Fruit fly (Drosophila melanogaster) whole organism, embryonic: ENCODE measurements around the gene slow.

Source experiments
- Bgb ChIP-seq: fragments of 200-800 bp; sonication (Bioruptor generic); IDR thresholded peaks from 2 replicates; pipeline ENCODE4 v1.3.6; 2022; ENCODE audit warnings: missing biosample characterization, missing genetic modification characterization; ENCODE audit not compliant: partially characterized antibody
- CG10959 ChIP-seq: fragments of 200-800 bp; sonication (Bioruptor generic); IDR thresholded peaks from 2 replicates; pipeline ENCODE4 v1.3.6; 2022; ENCODE audit warnings: missing biosample characterization, missing genetic modification characterization
- CG11398 ChIP-seq: fragments of 200-800 bp; sonication (Bioruptor generic); optimal IDR thresholded peaks from 2 replicates; lab custom pipeline; 2016; ENCODE audit warnings: missing biosample characterization, missing genetic modification characterization
- CG11456 ChIP-seq: fragments of 200-800 bp; sonication (Bioruptor generic); IDR thresholded peaks from 3 replicates; pipeline ENCODE4 v1.3.6; 2022; ENCODE audit warnings: missing biosample characterization, missing genetic modification characterization
- CG11504 ChIP-seq: fragments of 200-800 bp; sonication (Bioruptor generic); optimal IDR thresholded peaks from 3 replicates; lab custom pipeline; 2019; ENCODE audit warnings: missing biosample characterization, mild to moderate bottlenecking, missing genetic modification characterization, moderate library complexity
- CG11696 ChIP-seq: fragments of 200-800 bp; sonication (Bioruptor generic); IDR thresholded peaks from 2 replicates; pipeline ENCODE4 v1.3.6; 2022; ENCODE audit warnings: missing biosample characterization, missing genetic modification characterization
- CG13624 ChIP-seq: fragments of 200-800 bp; sonication (Bioruptor generic); optimal IDR thresholded peaks from 2 replicates; lab custom pipeline; 2016; ENCODE audit warnings: missing biosample characterization, missing genetic modification characterization
- CG14710 ChIP-seq: fragments of 200-800 bp; sonication (Bioruptor generic); optimal IDR thresholded peaks from 3 replicates; lab custom pipeline; 2019; ENCODE audit warnings: missing biosample characterization, mild to moderate bottlenecking, missing genetic modification characterization, moderate library complexity
- CG15601 ChIP-seq: fragments of 200-800 bp; sonication (Bioruptor generic); optimal IDR thresholded peaks from 3 replicates; lab custom pipeline; 2019; ENCODE audit warnings: missing biosample characterization, mild to moderate bottlenecking, missing genetic modification characterization, moderate library complexity
- CG17361 ChIP-seq: fragments of 200-800 bp; sonication (Bioruptor generic); IDR thresholded peaks from 3 replicates; pipeline ENCODE4 v1.3.6; 2022; ENCODE audit warnings: missing biosample characterization, missing genetic modification characterization
- CG2199 ChIP-seq: fragments of 200-800 bp; sonication (Bioruptor generic); IDR thresholded peaks from 3 replicates; pipeline ENCODE4 v1.3.6; 2022; ENCODE audit warnings: missing biosample characterization, missing genetic modification characterization
- CG3163 ChIP-seq: fragments of 200-800 bp; sonication (Bioruptor generic); optimal IDR thresholded peaks from 3 replicates; lab custom pipeline; 2016; ENCODE audit warnings: missing biosample characterization, missing genetic modification characterization
- CG4404 ChIP-seq: fragments of 200-800 bp; sonication (Bioruptor generic); IDR thresholded peaks from 2 replicates; pipeline ENCODE4 v1.3.6; 2022; ENCODE audit warnings: missing biosample characterization, missing genetic modification characterization
- CG5180 ChIP-seq: fragments of 200-800 bp; sonication (Bioruptor generic); optimal IDR thresholded peaks from 3 replicates; lab custom pipeline; 2017; ENCODE audit warnings: missing biosample characterization, missing genetic modification characterization, mild to moderate bottlenecking, moderate library complexity, missing genetic modification reagents
- CG6272 ChIP-seq: fragments of 200-800 bp; sonication (Bioruptor generic); IDR thresholded peaks from 2 replicates; pipeline ENCODE4 v1.3.6; 2022; ENCODE audit warnings: missing biosample characterization, missing genetic modification characterization
- CG7963 ChIP-seq: fragments of 200-800 bp; sonication (Bioruptor generic); IDR thresholded peaks from 3 replicates; pipeline ENCODE4 v1.3.6; 2022; ENCODE audit warnings: missing biosample characterization, missing genetic modification characterization; ENCODE audit not compliant: partially characterized antibody
- CG8924 ChIP-seq: fragments of 200-800 bp; optimal IDR thresholded peaks from 3 replicates; lab custom pipeline; 2019; ENCODE audit warnings: missing biosample characterization, mild to moderate bottlenecking, missing genetic modification characterization, moderate library complexity
- CG8944 ChIP-seq: fragments of 200-800 bp; sonication (Bioruptor generic); optimal IDR thresholded peaks from 3 replicates; lab custom pipeline; 2016; ENCODE audit warnings: missing biosample characterization, missing genetic modification characterization
- D19A ChIP-seq: fragments of 200-800 bp; optimal IDR thresholded peaks from 3 replicates; lab custom pipeline; 2019; ENCODE audit warnings: missing biosample characterization, mild to moderate bottlenecking, missing genetic modification characterization, moderate library complexity
- Dip2 ChIP-seq: fragments of 200-800 bp; sonication (Bioruptor generic); IDR thresholded peaks from 2 replicates; pipeline ENCODE4 v1.3.6; 2022; ENCODE audit warnings: missing biosample characterization, missing genetic modification characterization
- Drgx ChIP-seq: fragments of 200-800 bp; sonication (Bioruptor generic); IDR thresholded peaks from 2 replicates; pipeline ENCODE4 v1.3.6; 2022; ENCODE audit warnings: missing biosample characterization, missing genetic modification characterization
- HHEX ChIP-seq: fragments of 200-800 bp; sonication (Bioruptor generic); optimal IDR thresholded peaks from 3 replicates; lab custom pipeline; 2017; ENCODE audit warnings: missing biosample characterization, mild to moderate bottlenecking, missing genetic modification characterization, missing genetic modification reagents
- Max ChIP-seq: fragments of 200-800 bp; sonication (Bioruptor generic); optimal IDR thresholded peaks from 2 replicates; lab custom pipeline; 2016; ENCODE audit warnings: missing biosample characterization, mild to moderate bottlenecking, missing genetic modification characterization
- Med ChIP-seq: fragments of 200-800 bp; sonication (Bioruptor generic); peaks from one replicate; lab custom pipeline; 2016; ENCODE audit warnings: missing biosample characterization, missing genetic modification characterization, mild to moderate bottlenecking, inconsistent platforms, moderate library complexity
- Nf-YC ChIP-seq: fragments of 200-800 bp; optimal IDR thresholded peaks from 3 replicates; lab custom pipeline; 2019; ENCODE audit warnings: missing biosample characterization, mild to moderate bottlenecking, missing genetic modification characterization, moderate library complexity
- Rfx ChIP-seq: fragments of 200-800 bp; sonication (Bioruptor generic); IDR thresholded peaks from 2 replicates; pipeline ENCODE4 v1.3.6; 2022; ENCODE audit warnings: missing biosample characterization, missing genetic modification characterization
- Sox100B ChIP-seq: fragments of 200-800 bp; sonication (Bioruptor generic); optimal IDR thresholded peaks from 3 replicates; lab custom pipeline; 2018; ENCODE audit warnings: missing biosample characterization, mild to moderate bottlenecking, missing genetic modification characterization
- Sry-β ChIP-seq: fragments of 200-800 bp; sonication (Bioruptor generic); optimal IDR thresholded peaks from 2 replicates; lab custom pipeline; 2018; ENCODE audit warnings: missing biosample characterization, mild to moderate bottlenecking, missing genetic modification characterization, moderate library complexity
- Ssrp ChIP-seq: fragments of 200-800 bp; sonication (Bioruptor generic); optimal IDR thresholded peaks from 2 replicates; lab custom pipeline; 2018; ENCODE audit warnings: missing biosample characterization, mild to moderate bottlenecking, missing genetic modification characterization, moderate library complexity
- aop ChIP-seq: fragments of 200-800 bp; sonication (Bioruptor generic); IDR thresholded peaks from 2 replicates; pipeline ENCODE4 v1.3.6; 2022; ENCODE audit warnings: missing biosample characterization, missing genetic modification characterization
- ato ChIP-seq: fragments of 200-800 bp; sonication (Bioruptor generic); IDR thresholded peaks from 2 replicates; pipeline ENCODE4 v1.3.6; 2022; ENCODE audit warnings: missing biosample characterization, missing genetic modification characterization; ENCODE audit not compliant: partially characterized antibody
- btn ChIP-seq: fragments of 200-800 bp; sonication (Bioruptor generic); optimal IDR thresholded peaks from 2 replicates; lab custom pipeline; 2016; ENCODE audit warnings: missing biosample characterization, missing genetic modification characterization
- ci ChIP-seq: fragments of 200-800 bp; sonication (Bioruptor generic); IDR thresholded peaks from 3 replicates; pipeline ENCODE4 v1.3.6; 2022; ENCODE audit warnings: missing biosample characterization, missing genetic modification characterization
- crol ChIP-seq: fragments of 200-800 bp; sonication (Bioruptor generic); IDR thresholded peaks from 2 replicates; pipeline ENCODE4 v1.3.6; 2022; ENCODE audit warnings: missing biosample characterization, missing genetic modification characterization
- da ChIP-seq: fragments of 200-800 bp; sonication (Bioruptor generic); optimal IDR thresholded peaks from 2 replicates; lab custom pipeline; 2016; ENCODE audit warnings: missing biosample characterization, missing genetic modification characterization
- gce ChIP-seq: fragments of 200-800 bp; sonication (Bioruptor generic); IDR thresholded peaks from 3 replicates; pipeline ENCODE4 v1.3.6; 2022; ENCODE audit warnings: missing biosample characterization, missing genetic modification characterization
- hbn ChIP-seq: fragments of 200-800 bp; sonication (Bioruptor generic); IDR thresholded peaks from 2 replicates; pipeline ENCODE4 v1.3.6; 2022; ENCODE audit warnings: missing biosample characterization, missing genetic modification characterization; ENCODE audit not compliant: partially characterized antibody
- kah ChIP-seq: fragments of 200-800 bp; sonication (Bioruptor generic); optimal IDR thresholded peaks from 2 replicates; lab custom pipeline; 2018; ENCODE audit warnings: missing biosample characterization, mild to moderate bottlenecking, missing genetic modification characterization
- lola ChIP-seq, 3 experiments: fragments of >200 bp in 2 of 3; fragments of 200-800 bp in 1 of 3; sonication (Bioruptor generic) in 1 of 3; optimal IDR thresholded peaks; 2 replicates each; lab custom pipeline; 2017 to 2019; ENCODE audit warnings: missing biosample characterization in 3 of 3, missing genetic modification characterization in 3 of 3, mild to moderate bottlenecking in 1 of 3, moderate library complexity in 1 of 3
- nau ChIP-seq: fragments of 200-800 bp; sonication (Bioruptor generic); optimal IDR thresholded peaks from 3 replicates; lab custom pipeline; 2017; ENCODE audit warnings: missing biosample characterization, mild to moderate bottlenecking, missing genetic modification characterization, missing genetic modification reagents
- row ChIP-seq: fragments of 200-800 bp; sonication (Bioruptor generic); IDR thresholded peaks from 3 replicates; pipeline ENCODE4 v1.3.6; 2022; ENCODE audit warnings: missing biosample characterization, missing genetic modification characterization
- sens ChIP-seq: fragments of 200-800 bp; sonication (Bioruptor generic); peaks from one replicate; lab custom pipeline; 2016; ENCODE audit warnings: missing biosample characterization, missing genetic modification characterization
- sr ChIP-seq: fragments of 200-800 bp; sonication (Bioruptor generic); IDR thresholded peaks from 3 replicates; pipeline ENCODE4 v1.3.6; 2022; ENCODE audit warnings: missing biosample characterization, missing genetic modification characterization
- tna ChIP-seq: fragments of 200-800 bp; sonication (Bioruptor generic); IDR thresholded peaks from 2 replicates; pipeline ENCODE4 v1.3.6; 2022; ENCODE audit warnings: missing biosample characterization, missing genetic modification characterization; ENCODE audit not compliant: partially characterized antibody
- z ChIP-seq: fragments of 200-800 bp; sonication (Bioruptor generic); IDR thresholded peaks from 3 replicates; pipeline ENCODE4 v1.3.6; 2022; ENCODE audit warnings: missing biosample characterization, missing genetic modification characterization
- zf30C ChIP-seq: fragments of 200-800 bp; sonication (Bioruptor generic); optimal IDR thresholded peaks from 3 replicates; lab custom pipeline; 2018; ENCODE audit warnings: missing biosample characterization, mild to moderate bottlenecking, missing genetic modification characterization

Gene slow

DNA sequence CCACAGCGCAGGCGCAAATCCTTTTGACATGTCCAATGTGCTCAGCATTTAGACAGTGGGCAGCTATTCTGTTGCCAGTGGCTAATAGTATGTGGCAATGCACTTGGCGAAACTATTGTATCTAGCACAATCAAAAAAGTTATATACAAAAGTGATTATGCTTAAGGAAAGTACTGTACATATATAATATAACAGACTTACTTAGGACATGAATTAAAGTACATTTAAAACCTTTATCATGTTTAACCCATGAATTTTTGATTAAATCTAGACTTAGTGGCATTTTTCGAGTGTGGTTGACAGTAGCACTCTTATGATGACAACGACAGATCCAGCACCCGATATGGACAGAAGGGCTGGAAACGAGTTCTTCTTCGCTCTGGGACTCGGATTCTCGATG, 1.1 kb upstream of the slow start (continued):
- TF ChIP-seq CG11398 (GFP tag; lab: Kevin White, UChicago) (no peak), CG8924 (no peak), lola (GFP tag; optimal IDR thresholded peaks at IDR 0.05; lab: Kevin White, UChicago) (peak in 1 of 3 experiments; percentile 8)

DNA sequence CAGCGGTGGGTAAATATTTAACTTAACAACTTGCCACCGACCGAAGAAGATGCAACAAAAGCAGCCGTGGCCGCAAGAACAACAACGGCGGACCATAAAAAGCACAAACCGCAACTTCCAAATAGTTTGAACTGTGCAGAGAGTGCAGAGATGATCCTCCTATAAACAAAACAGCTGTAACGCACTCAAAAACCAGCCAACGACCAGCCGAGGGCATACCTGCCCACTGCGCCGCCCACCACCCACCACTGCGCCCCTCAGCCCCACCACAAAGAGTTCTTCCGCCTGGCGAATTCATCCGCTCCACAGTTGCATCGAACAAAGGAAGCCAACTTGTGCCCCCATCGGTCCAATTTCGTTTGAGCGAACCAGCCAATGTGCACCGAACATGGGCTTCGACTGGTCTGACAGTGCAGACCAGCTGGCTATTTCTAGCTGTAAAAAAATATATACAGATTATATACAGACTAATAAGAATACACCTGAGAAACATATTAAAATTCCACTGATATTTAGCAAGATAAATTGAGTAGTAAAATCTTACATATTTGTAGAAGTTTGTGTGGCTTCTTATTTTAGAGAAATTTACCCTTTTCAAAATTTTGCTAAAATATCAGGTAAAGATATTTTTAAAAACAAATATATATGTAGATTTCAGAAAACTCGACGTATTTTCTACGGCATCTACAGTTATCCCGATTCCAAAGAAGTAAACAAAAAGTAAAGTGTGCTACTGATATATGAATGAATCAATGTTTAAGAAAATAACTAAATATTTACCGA, 508 bp upstream of the slow start:
- TF ChIP-seq da (GFP tag; lab: Kevin White, UChicago) (no peak), row (GFP tag; lab: Robert Waterston, UW) (peak; percentile 35; the same call in 1 of the 3 replicates), sens (GFP tag; lab: Kevin White, UChicago) (peak; percentile 7), Bgb (GFP tag; lab: Robert Waterston, UW) (0 out of 2 replicates have a peak, but pooled peaks have one; percentile 31), CG15601 (tag; lab: Kevin White, UChicago) (no peak), CG11696 (peak; percentile 18; the same call in 1 of the 2 replicates), CG8944 (no peak), Med (GFP tag; lab: Kevin White, UChicago) (no peak), CG11456 (GFP tag; lab: Robert Waterston, UW) (0 out of 3 replicates have a peak, but pooled peaks have one; percentile 59), crol (peak; percentile 66), CG5180 (GFP tag; lab: Kevin White, UChicago) (peak; percentile 98), CG17361 (GFP tag; lab: Robert Waterston, UW) (peak; percentile 48; the same call in 2 of the 3 replicates), Nf-YC (tag; lab: Kevin White, UChicago) (peak; percentile 14), kah (GFP tag; lab: Kevin White, UChicago) (no peak), CG13624 (GFP tag; lab: Kevin White, UChicago) (no peak), D19A (tag; lab: Kevin White, UChicago) (peak; percentile 34), Drgx (GFP tag; lab: Robert Waterston, UW) (0 out of 2 replicates have a peak, but pooled peaks have one; percentile 25), aop (GFP tag; lab: Robert Waterston, UW) (peak; percentile 59), CG7963 (GFP tag; lab: Robert Waterston, UW) (0 out of 3 replicates have a peak, but pooled peaks have one; percentile 21), CG14710 (peak; percentile 32), btn (GFP tag; lab: Kevin White, UChicago) (no peak), tna (0 out of 2 replicates have a peak, but pooled peaks have one; percentile 40), CG11504 (tag; lab: Kevin White, UChicago) (peak; percentile 49), CG2199 (GFP tag; lab: Robert Waterston, UW) (0 out of 3 replicates have a peak, but pooled peaks have one; percentile 57), CG6272 (GFP tag; lab: Robert Waterston, UW) (peak; percentile 55), hbn (GFP tag; lab: Robert Waterston, UW) (no peak), nau (GFP tag; lab: Kevin White, UChicago) (no peak), HHEX (GFP tag; lab: Kevin White, UChicago) (no peak), Ssrp (no peak), CG3163 (GFP tag; lab: Kevin White, UChicago) (no peak), Sox100B (GFP tag; lab: Kevin White, UChicago) (peak; percentile 53), z (GFP tag; lab: Robert Waterston, UW) (peak; percentile 49; the same call in 1 of the 3 replicates), ato (GFP tag; lab: Robert Waterston, UW) (peak; percentile 43; the same call in 1 of the 2 replicates), sr (GFP tag; lab: Robert Waterston, UW) (peak; percentile 73), CG4404 (GFP tag; lab: Robert Waterston, UW) (0 out of 2 replicates have a peak, but pooled peaks have one; percentile 30), gce (GFP tag; lab: Robert Waterston, UW) (0 out of 3 replicates have a peak, but pooled peaks have one; percentile 27), CG10959 (GFP tag; lab: Robert Waterston, UW) (0 out of 2 replicates have a peak, but pooled peaks have one; percentile 43), Sry-β (peak; percentile 93), Rfx (GFP tag; lab: Robert Waterston, UW) (0 out of 2 replicates have a peak, but pooled peaks have one; percentile 20), ci (GFP tag; lab: Robert Waterston, UW) (0 out of 3 replicates have a peak, but pooled peaks have one; percentile 27), zf30C (no peak), Dip2 (GFP tag; lab: Robert Waterston, UW) (0 out of 2 replicates have a peak, but pooled peaks have one; percentile 7), Max (GFP tag; lab: Kevin White, UChicago) (no peak)
